Fruit fly (Drosophila melanogaster) whole organism, adult: ENCODE results near the gene CycJ.

Experiments used
- CG11617 ChIP-seq: fragments of 200-800 bp; sonication (Bioruptor generic); optimal IDR thresholded peaks from 2 replicates; lab custom pipeline; 2017; ENCODE audit warnings: mild to moderate bottlenecking, missing biosample characterization, missing genetic modification reagents, missing genetic modification characterization
- CG12768 ChIP-seq: fragments of 200-800 bp; sonication (Bioruptor generic); optimal IDR thresholded peaks from 2 replicates; lab custom pipeline; 2017; ENCODE audit warnings: missing biosample characterization, missing genetic modification characterization, mild to moderate bottlenecking, moderate library complexity, missing genetic modification reagents
- CG14711 ChIP-seq: fragments of 200-800 bp; sonication (Bioruptor generic); optimal IDR thresholded peaks from 2 replicates; lab custom pipeline; 2018; ENCODE audit warnings: missing biosample characterization, mild to moderate bottlenecking, missing genetic modification characterization, moderate library complexity
- CG1620 ChIP-seq: fragments of 200-800 bp; sonication (Bioruptor generic); optimal IDR thresholded peaks from 2 replicates; lab custom pipeline; 2016; ENCODE audit warnings: missing biosample characterization, missing genetic modification characterization
- CG33017 ChIP-seq: fragments of 200-800 bp; sonication (Bioruptor generic); optimal IDR thresholded peaks from 2 replicates; lab custom pipeline; 2018; ENCODE audit warnings: missing biosample characterization, mild to moderate bottlenecking, missing genetic modification characterization, moderate library complexity
- CG5204 ChIP-seq: fragments of 200-800 bp; sonication (Bioruptor generic); optimal IDR thresholded peaks from 2 replicates; lab custom pipeline; 2016; ENCODE audit warnings: missing biosample characterization, missing genetic modification characterization
- CG7045 ChIP-seq: fragments of 200-800 bp; sonication (Bioruptor generic); optimal IDR thresholded peaks from 2 replicates; lab custom pipeline; 2017; ENCODE audit warnings: missing biosample characterization, mild to moderate bottlenecking, missing genetic modification characterization
- CG7101 ChIP-seq: fragments of 200-800 bp; sonication (Bioruptor generic); optimal IDR thresholded peaks from 2 replicates; lab custom pipeline; 2018; ENCODE audit warnings: missing biosample characterization, mild to moderate bottlenecking, missing genetic modification characterization, moderate library complexity
- Clk ChIP-seq: fragments of 200-800 bp; sonication (Bioruptor generic); optimal IDR thresholded peaks from 2 replicates; lab custom pipeline; 2017; ENCODE audit warnings: missing biosample characterization, missing genetic modification characterization
- Crg-1 ChIP-seq: fragments of 200-800 bp; sonication (Bioruptor generic); optimal IDR thresholded peaks from 2 replicates; lab custom pipeline; 2016; ENCODE audit warnings: missing biosample characterization, missing genetic modification characterization
- Hr96 ChIP-seq: fragments of 200-800 bp; sonication (Bioruptor generic); optimal IDR thresholded peaks from 2 replicates; lab custom pipeline; 2016; ENCODE audit warnings: missing biosample characterization, missing genetic modification characterization
- Mnt ChIP-seq: fragments of 200-800 bp; sonication (Bioruptor generic); optimal IDR thresholded peaks from 2 replicates; lab custom pipeline; 2016; ENCODE audit warnings: missing biosample characterization, mild to moderate bottlenecking, missing genetic modification characterization
- bab1 ChIP-seq: fragments of 200-800 bp; sonication (Bioruptor generic); optimal IDR thresholded peaks from 3 replicates; lab custom pipeline; 2019; ENCODE audit warnings: missing biosample characterization, mild to moderate bottlenecking, missing genetic modification characterization, moderate library complexity
- cic ChIP-seq: fragments of 200-800 bp; sonication (Bioruptor generic); optimal IDR thresholded peaks from 2 replicates; lab custom pipeline; 2017; ENCODE audit warnings: missing biosample characterization, mild to moderate bottlenecking, missing genetic modification characterization, moderate library complexity
- cnc ChIP-seq, 2 experiments: fragments of >200 bp; optimal IDR thresholded peaks; 2 replicates each; lab custom pipeline; 2017
- kay ChIP-seq: fragments of 200-800 bp; sonication (Bioruptor generic); peaks from one replicate; lab custom pipeline; 2016; ENCODE audit warnings: missing biosample characterization, missing genetic modification characterization, borderline replicate concordance
- ovo ChIP-seq: fragments of 200-800 bp; sonication (Bioruptor generic); optimal IDR thresholded peaks from 2 replicates; lab custom pipeline; 2016; ENCODE audit warnings: missing biosample characterization, missing genetic modification characterization
- pad ChIP-seq: fragments of 200-800 bp; sonication (Bioruptor generic); optimal IDR thresholded peaks from 3 replicates; lab custom pipeline; 2017; ENCODE audit warnings: missing biosample characterization, missing genetic modification characterization, mild to moderate bottlenecking, moderate library complexity, missing genetic modification reagents
- tj ChIP-seq: fragments of 200-800 bp; sonication (Bioruptor generic); optimal IDR thresholded peaks from 3 replicates; lab custom pipeline; 2017; ENCODE audit warnings: missing biosample characterization, mild to moderate bottlenecking, missing genetic modification characterization, moderate library complexity
- toe ChIP-seq: fragments of 200-800 bp; sonication (Bioruptor generic); optimal IDR thresholded peaks from 2 replicates; lab custom pipeline; 2016; ENCODE audit warnings: missing biosample characterization, missing genetic modification characterization

CycJ gene

DNA sequence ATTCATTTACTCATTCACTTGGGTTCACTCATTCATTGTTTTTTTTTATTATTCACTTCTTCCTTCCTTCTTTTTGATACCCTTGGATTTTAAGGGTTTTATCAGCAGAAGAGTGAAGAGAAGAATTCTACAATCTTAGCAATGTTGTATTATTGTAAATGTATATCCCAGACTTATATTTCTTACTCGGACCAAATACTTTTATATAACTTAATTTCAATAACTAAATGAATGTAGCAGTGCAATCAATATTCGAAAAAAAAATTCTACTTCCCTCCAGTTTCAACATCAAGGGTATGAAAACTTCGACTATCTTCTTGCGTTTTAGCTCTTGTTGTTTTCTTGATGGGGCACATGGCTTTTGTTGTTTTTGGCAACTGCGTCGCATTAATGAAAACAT is 15.8 kb upstream of the CycJ start:
- no peak for TF ChIP-seq Mnt (GFP tag; lab: Kevin White, UChicago)
- TF ChIP-seq ovo, result no peak
- no peak for TF ChIP-seq CG7101 (tag; lab: Kevin White, UChicago)
- TF ChIP-seq CG5204 (GFP tag; lab: Kevin White, UChicago), result no peak
- TF ChIP-seq Hr96 (GFP tag; lab: Kevin White, UChicago), result no peak
- no peak for TF ChIP-seq cic (GFP tag; lab: Kevin White, UChicago)
- TF ChIP-seq bab1 (GFP tag; lab: Kevin White, UChicago), result no peak
- no peak for TF ChIP-seq toe (GFP tag; lab: Kevin White, UChicago)
- no peak for TF ChIP-seq Clk (GFP tag; lab: Kevin White, UChicago)
- no peak for TF ChIP-seq kay (GFP tag; lab: Kevin White, UChicago)
- TF ChIP-seq CG11617 (GFP tag; lab: Kevin White, UChicago), result no peak
- TF ChIP-seq Crg-1 (GFP tag; lab: Kevin White, UChicago), result no peak

DNA sequence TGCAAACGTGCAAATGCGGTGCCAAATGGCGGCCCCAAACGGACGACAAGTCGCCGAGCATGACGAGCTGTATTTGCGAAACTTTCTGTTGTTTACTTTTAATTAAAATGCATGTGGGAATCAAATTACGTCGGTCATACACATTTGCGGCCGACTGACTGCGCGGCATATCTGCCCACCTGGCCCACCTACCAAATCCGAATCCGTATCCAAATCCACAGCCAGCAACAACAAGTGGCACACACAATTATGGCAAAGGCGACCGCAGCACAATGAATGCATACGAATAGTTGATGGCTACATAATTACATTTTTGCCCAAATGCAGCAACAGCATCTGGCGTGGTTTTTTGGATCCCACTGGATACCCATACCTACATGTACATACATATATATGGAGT is 14.5 kb upstream of the CycJ start:
- no peak for TF ChIP-seq ovo
- peak; percentile 7 for TF ChIP-seq tj

DNA sequence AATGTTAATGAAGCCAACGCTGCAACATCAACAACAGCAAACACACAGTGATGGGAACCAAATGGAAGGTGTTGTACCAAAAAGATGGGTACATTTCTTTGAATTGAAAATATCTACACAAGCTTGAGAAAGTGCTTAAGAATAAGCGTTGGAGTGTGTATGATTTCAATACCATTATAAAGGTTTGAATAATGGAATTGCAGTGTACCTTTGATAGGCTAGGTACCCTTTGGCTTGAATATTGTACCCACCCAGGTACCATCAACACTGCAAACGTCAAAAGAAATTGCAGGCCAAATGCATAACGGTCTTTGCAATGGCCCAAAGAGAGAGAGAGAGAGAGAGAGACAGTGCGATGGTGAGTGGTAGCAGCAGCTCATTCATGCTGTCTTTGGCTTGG is 13.5 kb upstream of the CycJ start:
- TF ChIP-seq cnc (optimal IDR thresholded peaks at IDR 0.05; lab: Kevin White, UChicago) (no peak), kay (GFP tag; lab: Kevin White, UChicago) (no peak), tj (no peak), bab1 (GFP tag; lab: Kevin White, UChicago) (no peak), Crg-1 (GFP tag; lab: Kevin White, UChicago) (no peak), CG7045 (GFP tag; lab: Kevin White, UChicago) (no peak), ovo (no peak), toe (GFP tag; lab: Kevin White, UChicago) (no peak), CG1620 (GFP tag; lab: Kevin White, UChicago) (no peak), cic (GFP tag; lab: Kevin White, UChicago) (no peak), Mnt (GFP tag; lab: Kevin White, UChicago) (no peak), Clk (GFP tag; lab: Kevin White, UChicago) (no peak), CG14711 (tag; lab: Kevin White, UChicago) (no peak)

DNA sequence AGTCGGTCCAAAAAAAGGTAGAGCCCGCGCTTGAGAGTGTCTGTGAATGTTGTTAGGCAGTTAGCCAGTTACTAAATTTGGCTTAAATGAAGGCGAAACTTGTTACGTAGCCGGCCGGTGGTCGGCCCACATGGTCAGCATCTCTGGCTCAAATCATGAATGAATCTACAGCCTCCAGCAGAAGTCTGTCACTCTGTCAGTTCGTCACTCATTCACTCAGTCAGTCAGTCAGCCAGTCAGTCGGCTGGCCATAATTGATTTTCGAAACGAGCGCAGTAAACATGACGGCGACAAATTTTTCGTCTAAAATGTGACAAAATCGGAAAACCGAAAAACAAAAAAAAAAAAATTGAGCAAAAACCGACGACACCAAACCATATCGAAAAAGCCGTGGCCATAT is 11.8 kb upstream of the CycJ start:
- no peak for TF ChIP-seq tj
- no peak for TF ChIP-seq ovo
- TF ChIP-seq Crg-1 (GFP tag; lab: Kevin White, UChicago), result no peak
- TF ChIP-seq toe (GFP tag; lab: Kevin White, UChicago), result no peak
- no peak for TF ChIP-seq pad
- no peak for TF ChIP-seq CG33017 (tag; lab: Kevin White, UChicago)
- TF ChIP-seq kay (GFP tag; lab: Kevin White, UChicago), result no peak
- no peak for TF ChIP-seq CG14711 (tag; lab: Kevin White, UChicago)

DNA sequence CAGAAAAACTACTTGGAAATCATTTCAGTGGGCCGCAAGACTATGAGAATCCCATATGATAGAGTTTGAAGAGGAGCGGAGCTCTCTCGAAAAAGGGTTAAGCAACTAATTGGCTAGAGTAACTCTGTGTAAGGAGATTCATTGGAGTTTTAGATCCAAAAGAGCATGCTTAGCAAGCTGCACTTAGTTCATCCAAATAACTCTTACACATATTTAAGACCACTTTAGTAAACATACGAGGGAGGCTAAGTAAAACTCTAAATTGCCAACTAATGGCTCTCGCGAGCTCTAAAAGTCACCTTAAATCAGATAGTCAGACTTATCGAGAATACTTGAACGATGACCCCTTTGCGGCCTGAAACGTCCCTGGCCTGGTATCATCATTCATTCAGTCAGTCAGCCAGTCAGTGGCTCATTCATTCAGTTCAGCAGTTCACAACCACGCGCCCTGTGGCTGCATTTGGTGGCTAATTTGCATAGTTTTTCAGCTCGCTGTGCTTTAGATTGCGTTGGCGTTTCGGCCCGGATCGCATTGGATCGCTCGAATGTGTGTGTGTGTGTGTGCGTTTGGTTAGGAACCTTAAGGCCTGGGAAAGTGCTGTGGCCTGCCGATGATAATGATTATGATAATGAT is 11.2 kb upstream of the CycJ start:
- TF ChIP-seq pad (no peak), CG7045 (GFP tag; lab: Kevin White, UChicago) (no peak), cnc (optimal IDR thresholded peaks at IDR 0.05; lab: Kevin White, UChicago) (no peak), CG33017 (tag; lab: Kevin White, UChicago) (no peak), bab1 (GFP tag; lab: Kevin White, UChicago) (no peak), Mnt (GFP tag; lab: Kevin White, UChicago) (no peak), CG11617 (GFP tag; lab: Kevin White, UChicago) (no peak), CG1620 (GFP tag; lab: Kevin White, UChicago) (no peak), ovo (no peak), cic (GFP tag; lab: Kevin White, UChicago) (no peak), toe (GFP tag; lab: Kevin White, UChicago) (no peak), kay (GFP tag; lab: Kevin White, UChicago) (no peak), CG12768 (no peak), CG14711 (tag; lab: Kevin White, UChicago) (no peak), Clk (GFP tag; lab: Kevin White, UChicago) (no peak), tj (no peak), CG7101 (tag; lab: Kevin White, UChicago) (no peak)

DNA sequence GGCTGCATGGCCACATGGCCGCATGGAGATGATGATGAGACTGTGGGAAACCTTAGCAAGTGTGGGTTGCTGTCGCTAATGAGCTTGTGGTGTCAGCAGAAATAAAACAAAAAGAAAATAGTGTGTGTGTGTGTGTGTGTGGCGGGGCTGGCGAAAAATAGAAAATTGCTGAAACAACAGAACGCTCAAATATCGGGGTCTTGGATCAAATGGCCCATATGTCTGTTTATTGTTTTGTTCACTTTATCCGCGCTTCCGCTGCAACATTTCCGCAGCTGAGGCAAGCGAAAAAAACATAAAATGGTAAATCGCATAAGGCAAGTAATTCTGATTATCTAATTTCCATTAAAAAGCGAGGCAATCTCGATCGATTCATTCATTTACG is 10.7 kb upstream of the CycJ start:
- TF ChIP-seq CG5204 (GFP tag; lab: Kevin White, UChicago) (no peak), cnc (optimal IDR thresholded peaks at IDR 0.05; lab: Kevin White, UChicago) (no peak), toe (GFP tag; lab: Kevin White, UChicago) (no peak), Clk (GFP tag; lab: Kevin White, UChicago) (no peak), tj (peak; percentile 96), bab1 (GFP tag; lab: Kevin White, UChicago) (no peak), Crg-1 (GFP tag; lab: Kevin White, UChicago) (no peak)

dm6 chr3L:3456009-3456566 is 10.1 kb upstream of the CycJ start:
- TF ChIP-seq Crg-1 (GFP tag; lab: Kevin White, UChicago) (no peak), bab1 (GFP tag; lab: Kevin White, UChicago) (no peak), CG11617 (GFP tag; lab: Kevin White, UChicago) (no peak), tj (no peak), CG12768 (no peak), kay (GFP tag; lab: Kevin White, UChicago) (no peak), Mnt (GFP tag; lab: Kevin White, UChicago) (no peak), CG33017 (tag; lab: Kevin White, UChicago) (no peak), cic (GFP tag; lab: Kevin White, UChicago) (no peak), CG14711 (tag; lab: Kevin White, UChicago) (no peak), CG5204 (GFP tag; lab: Kevin White, UChicago) (no peak), toe (GFP tag; lab: Kevin White, UChicago) (no peak), CG7045 (GFP tag; lab: Kevin White, UChicago) (no peak), pad (no peak), Clk (GFP tag; lab: Kevin White, UChicago) (no peak), Hr96 (GFP tag; lab: Kevin White, UChicago) (no peak), ovo (no peak), CG7101 (tag; lab: Kevin White, UChicago) (no peak), CG1620 (GFP tag; lab: Kevin White, UChicago) (no peak)
